Worm (Caenorhabditis elegans): ENCODE measurements around the gene C27A7.5.

- no peak for TF ChIP-seq ets-7 (tag; optimal IDR thresholded peaks at IDR 0.05)
- TF ChIP-seq flt-1 (GFP tag; IDR thresholded peaks at IDR 0.05): no peak
- TF ChIP-seq hmbx-1 (tag; optimal IDR thresholded peaks at IDR 0.05): no peak
Measured at ce11 chrV:12196659-12197058, 34.5 kb upstream of the C27A7.5 start.
